Fruit fly (Drosophila melanogaster): ENCODE data around the gene pyd.

Gene pyd

dm6 chr3R:8931777-8932345 lies at the start of gene pyd:
pyd (minus strand) TSS chr3R:8931896.
- TF ChIP-seq Sin3A (optimal IDR thresholded peaks at IDR 0.05) (no peak), ttk (optimal IDR thresholded peaks at IDR 0.05) (no peak), psq (optimal IDR thresholded peaks at IDR 0.05) (no peak), insv (optimal IDR thresholded peaks at IDR 0.05) (no peak), h (optimal IDR thresholded peaks at IDR 0.05) (no peak), Myc (optimal IDR thresholded peaks at IDR 0.05) (no peak)

- no peak for TF ChIP-seq ttk (optimal IDR thresholded peaks at IDR 0.05)
- no peak for TF ChIP-seq h (optimal IDR thresholded peaks at IDR 0.05)
- TF ChIP-seq Sin3A (optimal IDR thresholded peaks at IDR 0.05), result no peak
- no peak for TF ChIP-seq psq (optimal IDR thresholded peaks at IDR 0.05)
- TF ChIP-seq Myc (optimal IDR thresholded peaks at IDR 0.05), result no peak
- TF ChIP-seq insv (optimal IDR thresholded peaks at IDR 0.05), result no peak
Observed at dm6 chr3R:8980776-8981165, 49.1 kb upstream of the pyd start, which contains the start of gene CAHbeta. CAHbeta (plus strand) TSS chr3R:8980860.

dm6 chr3R:8979850-8980775 lies 48.4 kb upstream of the pyd start:
- TF ChIP-seq insv (optimal IDR thresholded peaks at IDR 0.05), result no peak
- no peak for TF ChIP-seq Myc (optimal IDR thresholded peaks at IDR 0.05)
- no peak for TF ChIP-seq Sin3A (optimal IDR thresholded peaks at IDR 0.05)
- no peak for TF ChIP-seq h (optimal IDR thresholded peaks at IDR 0.05)
- TF ChIP-seq ttk (optimal IDR thresholded peaks at IDR 0.05), result no peak
- TF ChIP-seq psq (optimal IDR thresholded peaks at IDR 0.05), result no peak

- TF ChIP-seq ttk (optimal IDR thresholded peaks at IDR 0.05) (no peak), psq (optimal IDR thresholded peaks at IDR 0.05) (no peak), Myc (optimal IDR thresholded peaks at IDR 0.05) (no peak), Sin3A (optimal IDR thresholded peaks at IDR 0.05) (no peak), insv (optimal IDR thresholded peaks at IDR 0.05) (no peak), h (optimal IDR thresholded peaks at IDR 0.05) (no peak)
Observed at dm6 chr3R:8978768-8979167, 47.1 kb upstream of the pyd start.

- TF ChIP-seq Myc (optimal IDR thresholded peaks at IDR 0.05) (no peak), psq (optimal IDR thresholded peaks at IDR 0.05) (no peak), Sin3A (optimal IDR thresholded peaks at IDR 0.05) (no peak), insv (optimal IDR thresholded peaks at IDR 0.05) (no peak), h (optimal IDR thresholded peaks at IDR 0.05) (no peak), ttk (optimal IDR thresholded peaks at IDR 0.05) (no peak)
Observed at dm6 chr3R:8976073-8976593, 44.4 kb upstream of the pyd start.

- no peak for TF ChIP-seq Myc (optimal IDR thresholded peaks at IDR 0.05)
- no peak for TF ChIP-seq ttk (optimal IDR thresholded peaks at IDR 0.05)
- TF ChIP-seq h (optimal IDR thresholded peaks at IDR 0.05), result no peak
- no peak for TF ChIP-seq Sin3A (optimal IDR thresholded peaks at IDR 0.05)
Observed at dm6 chr3R:8971794-8972193, 40.1 kb upstream of the pyd start.

dm6 chr3R:8970707-8971106 lies 39.0 kb upstream of the pyd start:
- TF ChIP-seq psq (optimal IDR thresholded peaks at IDR 0.05) (no peak), Sin3A (optimal IDR thresholded peaks at IDR 0.05) (no peak), Myc (optimal IDR thresholded peaks at IDR 0.05) (no peak), insv (optimal IDR thresholded peaks at IDR 0.05) (no peak), ttk (optimal IDR thresholded peaks at IDR 0.05) (no peak), h (optimal IDR thresholded peaks at IDR 0.05) (no peak)

dm6 chr3R:8969926-8970306 lies 38.2 kb upstream of the pyd start:
- TF ChIP-seq Myc (optimal IDR thresholded peaks at IDR 0.05) (no peak), ttk (optimal IDR thresholded peaks at IDR 0.05) (no peak), psq (optimal IDR thresholded peaks at IDR 0.05) (no peak), Sin3A (optimal IDR thresholded peaks at IDR 0.05) (no peak), h (optimal IDR thresholded peaks at IDR 0.05) (no peak)

- no peak for TF ChIP-seq Sin3A (optimal IDR thresholded peaks at IDR 0.05)
- no peak for TF ChIP-seq insv (optimal IDR thresholded peaks at IDR 0.05)
- TF ChIP-seq ttk (optimal IDR thresholded peaks at IDR 0.05), result no peak
- no peak for TF ChIP-seq h (optimal IDR thresholded peaks at IDR 0.05)
- TF ChIP-seq Myc (optimal IDR thresholded peaks at IDR 0.05), result no peak
- TF ChIP-seq psq (optimal IDR thresholded peaks at IDR 0.05), result no peak
Observed at dm6 chr3R:8969301-8969925, 37.7 kb upstream of the pyd start.

dm6 chr3R:8968837-8969236 lies 37.1 kb upstream of the pyd start:
- TF ChIP-seq insv (optimal IDR thresholded peaks at IDR 0.05) (no peak), Sin3A (optimal IDR thresholded peaks at IDR 0.05) (no peak), Myc (optimal IDR thresholded peaks at IDR 0.05) (no peak), h (optimal IDR thresholded peaks at IDR 0.05) (no peak), psq (optimal IDR thresholded peaks at IDR 0.05) (no peak), ttk (optimal IDR thresholded peaks at IDR 0.05) (no peak)

- TF ChIP-seq psq (optimal IDR thresholded peaks at IDR 0.05), result no peak
- no peak for TF ChIP-seq ttk (optimal IDR thresholded peaks at IDR 0.05)
- TF ChIP-seq Myc (optimal IDR thresholded peaks at IDR 0.05), result no peak
- no peak for TF ChIP-seq h (optimal IDR thresholded peaks at IDR 0.05)
- TF ChIP-seq Sin3A (optimal IDR thresholded peaks at IDR 0.05), result no peak
- no peak for TF ChIP-seq insv (optimal IDR thresholded peaks at IDR 0.05)
Observed at dm6 chr3R:8966598-8966997, 34.9 kb upstream of the pyd start.

- TF ChIP-seq ttk (optimal IDR thresholded peaks at IDR 0.05) (no peak), insv (optimal IDR thresholded peaks at IDR 0.05) (no peak), h (optimal IDR thresholded peaks at IDR 0.05) (no peak), psq (optimal IDR thresholded peaks at IDR 0.05) (no peak), Sin3A (optimal IDR thresholded peaks at IDR 0.05) (no peak), Myc (optimal IDR thresholded peaks at IDR 0.05) (no peak)
Observed at dm6 chr3R:8965546-8965945, 33.9 kb upstream of the pyd start.

Measured in Kc167 (cell line).